Fruit fly (Drosophila melanogaster): ENCODE measurements around the gene MTA1-like.

MTA1-like gene

dm6 chr3R:5633437-5633836 lies 15.1 kb downstream of the MTA1-like start, which contains the start of gene CG12171 (continued):
- TF ChIP-seq CG14050 (GFP tag; IDR thresholded peaks at IDR 0.05), result no peak
- no peak for TF ChIP-seq Kr (GFP tag; optimal IDR thresholded peaks at IDR 0.05)
- peak in 1 of 2 experiments; percentile 23 for TF ChIP-seq tll (GFP tag; optimal IDR thresholded peaks at IDR 0.05)
- TF ChIP-seq CG12744 (GFP tag; optimal IDR thresholded peaks at IDR 0.05), result no peak
- TF ChIP-seq Dip2 (GFP tag; IDR thresholded peaks at IDR 0.05), result no peak
- no peak for TF ChIP-seq CG12155 (GFP tag; optimal IDR thresholded peaks at IDR 0.05)
- TF ChIP-seq CG14860 (GFP tag; IDR thresholded peaks at IDR 0.05; ENCODE audit: partially characterized antibody), result no peak
- TF ChIP-seq CG8765 (GFP tag; IDR thresholded peaks at IDR 0.05), result no peak
- TF ChIP-seq dm (GFP tag; optimal IDR thresholded peaks at IDR 0.05), result no peak
- no peak for TF ChIP-seq CG11560 (tag; IDR thresholded peaks at IDR 0.05)
- peak; percentile 16 for TF ChIP-seq sug (tag; optimal IDR thresholded peaks at IDR 0.05)
- TF ChIP-seq hbn (GFP tag; IDR thresholded peaks at IDR 0.05; ENCODE audit: partially characterized antibody), result no peak
- no peak for TF ChIP-seq run (tag; optimal IDR thresholded peaks at IDR 0.05)
- peak; percentile 42; the same call in 1 of the 2 replicates for TF ChIP-seq Bgb (GFP tag; IDR thresholded peaks at IDR 0.05; ENCODE audit: partially characterized antibody)
- no peak for TF ChIP-seq Xbp1 (GFP tag; optimal IDR thresholded peaks at IDR 0.05)
- peak; percentile 60 for TF ChIP-seq Dref (GFP tag; IDR thresholded peaks at IDR 0.05)
- TF ChIP-seq sens-2 (GFP tag; IDR thresholded peaks at IDR 0.05), result no peak
- TF ChIP-seq Fer2 (tag; optimal IDR thresholded peaks at IDR 0.05), result no peak
- TF ChIP-seq slp2 (GFP tag; optimal IDR thresholded peaks at IDR 0.05), result no peak
- no peak for TF ChIP-seq CG7928 (GFP tag; optimal IDR thresholded peaks at IDR 0.05)
- no peak for TF ChIP-seq jing (GFP tag; optimal IDR thresholded peaks at IDR 0.05)
- peak; percentile 96 for TF ChIP-seq CG2116 (GFP tag; optimal IDR thresholded peaks at IDR 0.05)
- no peak for TF ChIP-seq Hmr (GFP tag; optimal IDR thresholded peaks at IDR 0.05)
- TF ChIP-seq Elba2 (GFP tag; optimal IDR thresholded peaks at IDR 0.05), result no peak
- TF ChIP-seq CG10654 (GFP tag; optimal IDR thresholded peaks at IDR 0.05), result no peak
- no peak for TF ChIP-seq scrt (GFP tag; optimal IDR thresholded peaks at IDR 0.05)
- peak; percentile 88 for TF ChIP-seq exex (tag; optimal IDR thresholded peaks at IDR 0.05)
- TF ChIP-seq E2f1 (GFP tag; IDR thresholded peaks at IDR 0.05), result no peak
- TF ChIP-seq H2.0 (GFP tag; IDR thresholded peaks at IDR 0.05), result no peak
- TF ChIP-seq croc (GFP tag; conservative IDR thresholded peaks at IDR 0.05), result no peak
- peak; percentile 49; the same call in 1 of the 3 replicates for TF ChIP-seq vnd (GFP tag; IDR thresholded peaks at IDR 0.05; ENCODE audit: partially characterized antibody)
- TF ChIP-seq CG34376 (GFP tag; optimal IDR thresholded peaks at IDR 0.05), result peak; percentile 57
- TF ChIP-seq CG7839 (tag; optimal IDR thresholded peaks at IDR 0.05), result no peak
- TF ChIP-seq MBD-R2 (GFP tag; IDR thresholded peaks at IDR 0.05), result peak; percentile 52; the same call in 1 of the 2 replicates
- no peak for TF ChIP-seq al (GFP tag; IDR thresholded peaks at IDR 0.05)
- TF ChIP-seq CG30431 (GFP tag; optimal IDR thresholded peaks at IDR 0.05), result no peak
- TF ChIP-seq BEAF-32 (GFP tag; optimal IDR thresholded peaks at IDR 0.05), result peak; percentile 52
- no peak for TF ChIP-seq Lhr (GFP tag; optimal IDR thresholded peaks at IDR 0.05)
- no peak for TF ChIP-seq CG12769 (tag; optimal IDR thresholded peaks at IDR 0.05)
- TF ChIP-seq CG4617 (GFP tag; optimal IDR thresholded peaks at IDR 0.05; ENCODE audit: borderline replicate concordance), result no peak
- TF ChIP-seq ftz-f1 (GFP tag; optimal IDR thresholded peaks at IDR 0.05), result peak; percentile 83
- TF ChIP-seq CG42726 (GFP tag; IDR thresholded peaks at IDR 0.05; ENCODE audit: partially characterized antibody), result no peak
- peak; percentile 39; the same call in 1 of the 3 replicates for TF ChIP-seq CG16813 (GFP tag; IDR thresholded peaks at IDR 0.05; ENCODE audit: partially characterized antibody)
- no peak for TF ChIP-seq wdn (GFP tag; IDR thresholded peaks at IDR 0.05)
- TF ChIP-seq Dp (GFP tag; optimal IDR thresholded peaks at IDR 0.05), result no peak
- no peak for TF ChIP-seq YL-1 (GFP tag; optimal IDR thresholded peaks at IDR 0.05)
- TF ChIP-seq CG15011 (GFP tag; optimal IDR thresholded peaks at IDR 0.05), result no peak
- TF ChIP-seq CG3995 (GFP tag; optimal IDR thresholded peaks at IDR 0.05), result peak; percentile 45
- no peak for TF ChIP-seq tap (tag; optimal IDR thresholded peaks at IDR 0.05)
- TF ChIP-seq HmgZ (tag; optimal IDR thresholded peaks at IDR 0.05), result peak; percentile 13
- no peak for TF ChIP-seq Ada2b (GFP tag; IDR thresholded peaks at IDR 0.05)
